Worm (Caenorhabditis elegans) whole organism, L2 larva: Measurements from ENCODE around the gene efn-4.

Experiments
- F13H6.1 ChIP-seq: sonication (generic microtip); optimal IDR thresholded peaks from 2 replicates; lab custom pipeline; 2016; ENCODE audit warnings: missing genetic modification characterization, missing compliant biosample characterization
- Y55F3AM.14 ChIP-seq: fragments of 200-800 bp; sonication (Bioruptor generic); optimal IDR thresholded peaks from 2 replicates; lab custom pipeline; 2018; ENCODE audit warnings: mild to moderate bottlenecking, missing genetic modification characterization, missing compliant biosample characterization
- ZK546.5 ChIP-seq: sonication (generic microtip); optimal IDR thresholded peaks from 2 replicates; lab custom pipeline; 2017; ENCODE audit warnings: missing biosample characterization, missing genetic modification characterization
- aly-2 ChIP-seq: fragments of 150-350 bp; optimal IDR thresholded peaks from 2 replicates; lab custom pipeline; 2014; ENCODE audit warnings: missing biosample characterization, missing genetic modification characterization
- ama-1 ChIP-seq: fragments of 150-350 bp; optimal IDR thresholded peaks from 2 replicates; lab custom pipeline; 2018; ENCODE audit warnings: inconsistent platforms
- ceh-16 ChIP-seq: fragments of 150-350 bp; optimal IDR thresholded peaks from 2 replicates; lab custom pipeline; 2014; ENCODE audit warnings: missing biosample characterization, missing genetic modification characterization
- ceh-82 ChIP-seq: fragments of 150-350 bp; optimal IDR thresholded peaks from 2 replicates; lab custom pipeline; 2014; ENCODE audit warnings: missing biosample characterization, missing genetic modification characterization
- dmd-4 ChIP-seq: sonication (generic microtip); optimal IDR thresholded peaks from 2 replicates; lab custom pipeline; 2017; ENCODE audit warnings: missing biosample characterization, missing genetic modification characterization
- elt-1 ChIP-seq: fragments of 150-350 bp; optimal IDR thresholded peaks from 2 replicates; lab custom pipeline; 2014; ENCODE audit warnings: missing biosample characterization, missing genetic modification characterization
- elt-3 ChIP-seq: sonication (generic microtip); optimal IDR thresholded peaks from 2 replicates; lab custom pipeline; 2017; ENCODE audit warnings: missing biosample characterization, missing genetic modification characterization
- fos-1 ChIP-seq: fragments of 150-350 bp; optimal IDR thresholded peaks from 2 replicates; lab custom pipeline; 2014; ENCODE audit warnings: missing biosample characterization, missing genetic modification characterization
- gmeb-1 ChIP-seq: fragments of 150-350 bp; optimal IDR thresholded peaks from 2 replicates; lab custom pipeline; 2014; ENCODE audit warnings: missing biosample characterization, missing genetic modification characterization
- lin-11 ChIP-seq: fragments of 150-350 bp; sonication (generic microtip); optimal IDR thresholded peaks from 2 replicates; lab custom pipeline; 2014; ENCODE audit warnings: missing biosample characterization, missing genetic modification characterization, inconsistent platforms, mixed read lengths
- lin-13 ChIP-seq: fragments of 150-350 bp; optimal IDR thresholded peaks from 2 replicates; lab custom pipeline; 2014; ENCODE audit warnings: missing biosample characterization, missing genetic modification reagents, missing genetic modification characterization
- lin-39 ChIP-seq: fragments of 150-350 bp; optimal IDR thresholded peaks from 2 replicates; lab custom pipeline; 2014; ENCODE audit warnings: missing biosample characterization, missing genetic modification reagents, missing genetic modification characterization
- mab-5 ChIP-seq: fragments of 150-350 bp; optimal IDR thresholded peaks from 2 replicates; lab custom pipeline; 2014; ENCODE audit warnings: missing biosample characterization, missing genetic modification characterization
- mbf-1 ChIP-seq: sonication (generic microtip); optimal IDR thresholded peaks from 2 replicates; lab custom pipeline; 2017; ENCODE audit warnings: missing biosample characterization, missing genetic modification characterization
- nhr-10 ChIP-seq: sonication (generic microtip); optimal IDR thresholded peaks from 2 replicates; lab custom pipeline; 2017; ENCODE audit warnings: missing biosample characterization, missing genetic modification characterization
- nhr-12 ChIP-seq: fragments of 150-350 bp; optimal IDR thresholded peaks from 2 replicates; lab custom pipeline; 2014; ENCODE audit warnings: missing biosample characterization, missing genetic modification characterization
- nhr-21 ChIP-seq: fragments of 150-350 bp; optimal IDR thresholded peaks from 2 replicates; lab custom pipeline; 2014; ENCODE audit warnings: missing biosample characterization, missing genetic modification characterization
- nhr-23 ChIP-seq: fragments of 150-350 bp; optimal IDR thresholded peaks from 2 replicates; lab custom pipeline; 2014; ENCODE audit warnings: missing biosample characterization, missing genetic modification reagents, missing genetic modification characterization
- nhr-237 ChIP-seq: fragments of 150-350 bp; optimal IDR thresholded peaks from 2 replicates; lab custom pipeline; 2014; ENCODE audit warnings: missing biosample characterization, missing genetic modification characterization
- nhr-25 ChIP-seq: fragments of 150-350 bp; sonication (generic microtip); optimal IDR thresholded peaks from 3 replicates; lab custom pipeline; 2014; ENCODE audit warnings: missing biosample characterization, missing genetic modification characterization
- peb-1 ChIP-seq: fragments of 150-350 bp; optimal IDR thresholded peaks from 2 replicates; lab custom pipeline; 2014; ENCODE audit warnings: missing biosample characterization, missing genetic modification characterization
- sem-4 ChIP-seq: fragments of 150-350 bp; optimal IDR thresholded peaks from 2 replicates; lab custom pipeline; 2014; ENCODE audit warnings: missing biosample characterization, missing genetic modification reagents, missing genetic modification characterization
- skn-1 ChIP-seq: sonication (generic microtip); optimal IDR thresholded peaks from 2 replicates; lab custom pipeline; 2017; ENCODE audit warnings: missing biosample characterization, missing genetic modification characterization
- sma-3 ChIP-seq: sonication (generic microtip); optimal IDR thresholded peaks from 2 replicates; lab custom pipeline; 2016; ENCODE audit warnings: missing genetic modification reagents, missing genetic modification characterization, missing compliant biosample characterization
- unc-39 ChIP-seq: fragments of 150-350 bp; optimal IDR thresholded peaks from 2 replicates; lab custom pipeline; 2014; ENCODE audit warnings: missing biosample characterization, missing genetic modification characterization
- unc-55 ChIP-seq: fragments of 150-350 bp; sonication (generic microtip); optimal IDR thresholded peaks from 3 replicates; lab custom pipeline; 2014; ENCODE audit warnings: missing biosample characterization, missing genetic modification reagents, missing genetic modification characterization
- unc-62 ChIP-seq: fragments of 150-350 bp; optimal IDR thresholded peaks from 2 replicates; lab custom pipeline; 2014; ENCODE audit warnings: missing biosample characterization, missing genetic modification reagents, missing genetic modification characterization
- zag-1 ChIP-seq: fragments of 150-350 bp; optimal IDR thresholded peaks from 2 replicates; lab custom pipeline; 2014; ENCODE audit warnings: missing biosample characterization, missing genetic modification characterization
- ztf-1 ChIP-seq: fragments of 200-800 bp; sonication (Bioruptor generic); conservative IDR thresholded peaks from 2 replicates; pipeline ENCODE4 v1.3.6; 2022; ENCODE audit warnings: missing genetic modification characterization, missing compliant biosample characterization
- ztf-11 ChIP-seq: sonication (generic microtip); optimal IDR thresholded peaks from 2 replicates; lab custom pipeline; 2017; ENCODE audit warnings: missing biosample characterization, missing genetic modification characterization
- ztf-4 ChIP-seq: fragments of 150-350 bp; optimal IDR thresholded peaks from 2 replicates; lab custom pipeline; 2014; ENCODE audit warnings: missing biosample characterization, missing genetic modification characterization

Gene efn-4

DNA sequence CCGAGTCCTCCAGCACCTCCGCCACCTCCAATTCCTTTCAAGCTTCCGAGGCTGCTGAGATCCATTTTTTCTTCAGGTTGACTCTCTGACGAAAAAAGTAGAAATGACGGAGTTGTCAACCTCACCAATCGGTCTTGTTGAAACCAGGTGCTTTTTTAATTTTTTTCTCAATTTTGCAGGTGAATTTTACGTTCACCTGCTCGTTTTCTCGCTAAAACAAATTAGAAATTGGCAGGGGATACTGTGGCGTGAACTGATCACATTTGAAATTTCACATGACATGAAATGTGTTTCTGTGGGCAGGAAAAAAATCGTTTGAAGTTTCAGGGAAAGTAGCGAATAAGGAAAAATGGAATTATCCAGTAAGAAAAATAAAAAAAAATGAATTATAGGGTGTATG, 33.3 kb downstream of the efn-4 start, which contains the start of gene C18H7.6:
Gene C18H7.6, minus strand, starts transcription at position 104 of the 400 bp plus-strand sequence.
- TF ChIP-seq unc-55 (GFP tag; lab: Kevin White, UChicago) = no peak
- TF ChIP-seq F13H6.1 (tag; lab: Kevin White, UChicago) = no peak
- TF ChIP-seq, all 48 proteins: peak for 0

DNA sequence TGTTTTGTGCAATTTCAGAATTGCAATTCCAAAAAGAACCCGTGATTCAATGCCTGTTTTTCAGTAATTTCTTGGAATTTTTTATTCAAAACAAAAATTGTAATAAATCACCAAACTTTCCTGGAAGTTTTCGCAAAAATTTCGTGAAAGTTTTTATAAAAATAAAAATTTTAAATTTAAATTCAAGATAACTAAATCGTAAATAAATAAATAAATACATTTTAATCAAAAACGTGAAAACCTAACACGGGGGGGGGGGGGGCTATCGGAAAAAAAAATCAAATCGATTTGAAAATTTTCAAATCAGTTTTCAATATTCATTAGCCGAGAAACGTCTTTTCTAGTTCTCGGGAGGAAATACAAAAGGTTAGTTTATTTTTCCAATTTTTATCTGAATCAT, 34.0 kb downstream of the efn-4 start, which contains the start of gene C18H7.4:
Gene C18H7.4, plus strand, starts transcription at position 301 of the 400 bp plus-strand sequence.
- TF ChIP-seq nhr-25 (tag; lab: Kevin White, UChicago) (no peak), lin-13 (GFP tag; lab: Kevin White, UChicago) (no peak), lin-11 (no peak)

DNA sequence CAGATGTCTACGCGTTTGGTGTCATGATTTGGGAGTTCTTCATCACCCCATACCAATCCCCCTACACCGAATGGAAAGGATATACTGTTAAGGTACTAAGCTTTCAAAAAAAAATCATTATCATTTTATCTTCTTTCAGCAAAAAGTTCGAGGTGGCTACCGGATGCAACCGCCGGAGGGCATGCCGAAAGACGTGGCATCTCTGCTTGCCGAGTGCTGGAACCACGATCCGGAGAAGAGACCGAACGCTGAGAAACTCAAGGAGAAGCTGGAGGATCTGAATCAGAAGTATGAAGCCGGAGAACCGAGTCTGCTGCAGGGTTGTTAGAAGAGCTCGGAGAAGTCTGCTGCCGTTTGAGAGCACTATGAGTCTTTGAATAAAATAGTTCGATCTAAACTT, 35.8 kb downstream of the efn-4 start:
- no peak for TF ChIP-seq peb-1
- TF ChIP-seq ceh-16 = no peak
- TF ChIP-seq mbf-1 (tag; lab: Kevin White, UChicago) = no peak
- no peak for TF ChIP-seq dmd-4 (tag; lab: Kevin White, UChicago)
- TF ChIP-seq sma-3 = no peak
- no peak for TF ChIP-seq nhr-25 (tag; lab: Kevin White, UChicago)
- TF ChIP-seq gmeb-1 (tag; lab: Kevin White, UChicago) = no peak
- no peak for TF ChIP-seq unc-39 (tag; lab: Kevin White, UChicago)
- no peak for TF ChIP-seq nhr-23 (tag; lab: Kevin White, UChicago)
- no peak for TF ChIP-seq nhr-10 (tag; lab: Kevin White, UChicago)

DNA sequence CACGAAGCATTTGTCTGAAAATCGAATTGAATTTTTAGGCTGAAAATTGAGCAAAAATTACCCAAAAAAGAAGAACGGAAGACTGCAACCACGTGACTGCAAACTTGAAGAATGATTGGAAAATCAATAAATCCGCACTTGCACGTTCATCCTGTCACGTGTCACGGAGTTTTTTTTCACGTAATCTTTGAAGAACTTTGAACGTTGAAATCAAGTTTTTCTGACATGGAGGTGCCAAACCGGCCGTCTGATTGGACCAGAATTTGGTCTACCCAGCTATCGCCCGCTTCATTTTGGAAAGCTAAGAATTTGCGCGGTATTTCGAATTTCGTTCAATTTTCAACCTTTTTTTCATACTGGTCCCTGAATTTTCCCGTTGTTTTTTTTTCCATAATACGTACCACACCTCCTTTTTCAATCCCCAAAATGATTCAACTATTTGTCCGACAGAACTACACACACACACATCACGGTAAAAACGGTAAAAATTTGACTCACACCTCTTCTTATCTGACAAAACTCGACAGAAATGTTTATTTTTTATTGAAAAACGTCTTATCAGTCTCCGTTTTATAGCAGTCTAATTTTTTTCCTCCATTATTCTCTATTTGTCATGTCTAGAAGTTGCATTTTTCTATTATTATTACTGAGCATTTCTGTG, 37.4 kb downstream of the efn-4 start, which contains the start of the genes C18H7.7 and C18H7.11:
Gene C18H7.7, minus strand, starts transcription at position 101 of the 661 bp plus-strand sequence.
Gene C18H7.11, plus strand, starts transcription at position 611 of the 661 bp plus-strand sequence.
- TF ChIP-seq nhr-25 (tag; lab: Kevin White, UChicago) (no peak), fos-1 (peak; percentile 79), elt-3 (tag; lab: Kevin White, UChicago) (no peak), elt-1 (tag; lab: Kevin White, UChicago) (no peak), ztf-11 (tag; lab: Kevin White, UChicago) (no peak), ama-1 (lab: Kevin White, UChicago) (no peak)

DNA sequence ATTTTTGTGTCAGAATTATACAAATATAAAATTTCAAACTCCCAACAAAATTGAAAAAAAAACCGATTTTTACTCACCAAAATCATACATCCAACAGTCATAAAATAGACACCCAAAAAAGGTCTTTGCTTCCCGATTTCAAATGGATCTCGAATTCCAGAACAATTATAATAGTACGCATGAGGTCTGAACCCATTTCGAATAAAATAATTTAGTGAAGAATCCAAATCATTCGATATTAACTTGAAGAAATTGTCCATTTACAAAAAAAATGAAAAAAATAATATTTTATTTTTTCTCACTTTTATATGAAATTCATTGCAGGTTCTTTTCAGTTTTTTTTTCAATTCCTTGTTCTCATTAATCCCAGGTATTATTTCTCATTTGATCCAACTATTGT, 42.6 kb downstream of the efn-4 start, which contains the start of gene srt-59:
Gene srt-59, minus strand, starts transcription at position 101 of the 400 bp plus-strand sequence.
- TF ChIP-seq aly-2 (tag; lab: Kevin White, UChicago) (no peak), sma-3 (no peak), elt-1 (tag; lab: Kevin White, UChicago) (no peak), nhr-23 (tag; lab: Kevin White, UChicago) (no peak), nhr-237 (tag; lab: Kevin White, UChicago) (no peak), nhr-25 (tag; lab: Kevin White, UChicago) (no peak), ztf-4 (no peak), ztf-1 (GFP tag; lab: Robert Waterston, UW) (no peak), sem-4 (tag; lab: Kevin White, UChicago) (no peak), mab-5 (tag; lab: Kevin White, UChicago) (no peak), skn-1 (tag; lab: Kevin White, UChicago) (no peak), nhr-21 (tag; lab: Kevin White, UChicago) (no peak), ceh-82 (tag; lab: Kevin White, UChicago) (no peak), lin-11 (no peak), lin-39 (tag; lab: Kevin White, UChicago) (no peak), unc-62 (no peak), dmd-4 (tag; lab: Kevin White, UChicago) (no peak), ZK546.5 (tag; lab: Kevin White, UChicago) (no peak), elt-3 (tag; lab: Kevin White, UChicago) (no peak), zag-1 (tag; lab: Kevin White, UChicago) (no peak)

DNA sequence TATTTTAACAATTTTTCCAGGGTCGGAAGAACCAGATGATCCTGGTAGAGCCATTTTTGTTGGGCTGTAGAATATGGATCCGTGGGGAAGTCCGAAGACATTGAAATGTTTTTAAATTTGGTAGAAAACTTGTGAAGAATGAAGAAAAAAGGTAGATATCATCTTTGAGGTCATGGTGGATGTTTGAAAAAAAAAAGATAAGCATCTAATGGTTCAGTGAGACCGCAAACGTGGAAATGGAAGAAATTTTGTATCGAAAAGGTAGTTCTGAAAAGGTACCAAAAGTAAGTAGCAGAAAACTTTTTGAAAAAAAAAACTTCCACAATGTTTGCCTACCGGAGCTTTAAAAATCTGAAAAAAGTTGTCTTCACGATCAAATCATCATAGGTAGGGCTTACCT, 44.5 kb downstream of the efn-4 start, which contains the start of gene prmt-4:
Gene prmt-4, minus strand, starts transcription at position 101 of the 400 bp plus-strand sequence.
- TF ChIP-seq Y55F3AM.14 (GFP tag; lab: Kevin White, UChicago) = no peak
- no peak for TF ChIP-seq sem-4 (tag; lab: Kevin White, UChicago)
- no peak for TF ChIP-seq elt-3 (tag; lab: Kevin White, UChicago)
- no peak for TF ChIP-seq nhr-25 (tag; lab: Kevin White, UChicago)
- no peak for TF ChIP-seq peb-1
- TF ChIP-seq mab-5 (tag; lab: Kevin White, UChicago) = no peak
- TF ChIP-seq nhr-12 (tag; lab: Kevin White, UChicago) = no peak
- no peak for TF ChIP-seq fos-1
